Worm (Caenorhabditis elegans): ENCODE measurements around the gene F16G10.2.

ce11 chrII:2366623-2367365, 8.3 kb upstream of the F16G10.2 start, which contains the start of the genes F43C11.12 and F16G10.5:
- no peak for TF ChIP-seq elt-1 (tag; optimal IDR thresholded peaks at IDR 0.05)
- TF ChIP-seq ztf-11 (tag; optimal IDR thresholded peaks at IDR 0.05) = no peak
- TF ChIP-seq ama-1 (optimal IDR thresholded peaks at IDR 0.05) = no peak
- no peak for TF ChIP-seq aly-2 (tag; optimal IDR thresholded peaks at IDR 0.05)
- no peak for TF ChIP-seq R02D3.7 (tag; optimal IDR thresholded peaks at IDR 0.05)
- TF ChIP-seq nhr-237 (tag; optimal IDR thresholded peaks at IDR 0.05) = no peak
- no peak for TF ChIP-seq dmd-4 (tag; optimal IDR thresholded peaks at IDR 0.05)
